Fruit fly (Drosophila melanogaster) whole organism, prepupa: ENCODE measurements around the gene CG43689.

Experiments used
- CG10631 ChIP-seq: fragments of 200-800 bp; sonication (Bioruptor generic); optimal IDR thresholded peaks from 2 replicates; lab custom pipeline; 2016; ENCODE audit warnings: missing biosample characterization, missing genetic modification characterization
- CG10669 ChIP-seq: fragments of 200-800 bp; sonication (Bioruptor generic); optimal IDR thresholded peaks from 3 replicates; lab custom pipeline; 2018; ENCODE audit warnings: missing biosample characterization, mild to moderate bottlenecking, missing genetic modification characterization, moderate library complexity
- CG11294 ChIP-seq: fragments of 200-800 bp; sonication (Bioruptor generic); IDR thresholded peaks from 2 replicates; pipeline ENCODE4 v1.3.6; 2022; ENCODE audit warnings: missing biosample characterization, missing genetic modification characterization
- CG11902 ChIP-seq: fragments of 200-800 bp; sonication (Bioruptor generic); optimal IDR thresholded peaks from 3 replicates; lab custom pipeline; 2016; ENCODE audit warnings: missing biosample characterization, missing genetic modification characterization
- CG3032 ChIP-seq: fragments of 200-800 bp; optimal IDR thresholded peaks from 2 replicates; lab custom pipeline; 2019; ENCODE audit warnings: missing biosample characterization, mild to moderate bottlenecking, missing genetic modification characterization, moderate library complexity
- CG31627 ChIP-seq: fragments of 200-800 bp; sonication (Bioruptor generic); optimal IDR thresholded peaks from 3 replicates; lab custom pipeline; 2016; ENCODE audit warnings: missing biosample characterization, missing genetic modification characterization
- CG32006 ChIP-seq: fragments of 200-800 bp; sonication (Bioruptor generic); optimal IDR thresholded peaks from 3 replicates; lab custom pipeline; 2017; ENCODE audit warnings: missing biosample characterization, mild to moderate bottlenecking, missing genetic modification characterization
- CG3919 ChIP-seq: fragments of 200-800 bp; sonication (Bioruptor generic); optimal IDR thresholded peaks from 3 replicates; lab custom pipeline; 2016; ENCODE audit warnings: missing biosample characterization, missing genetic modification characterization
- CG4318 ChIP-seq: fragments of 200-800 bp; sonication (Bioruptor generic); optimal IDR thresholded peaks from 3 replicates; lab custom pipeline; 2017; ENCODE audit warnings: missing biosample characterization, mild to moderate bottlenecking, missing genetic modification characterization
- CG6276 ChIP-seq: fragments of 200-800 bp; sonication (Bioruptor generic); optimal IDR thresholded peaks from 2 replicates; lab custom pipeline; 2017; ENCODE audit warnings: missing biosample characterization, mild to moderate bottlenecking, missing genetic modification characterization
- CG6792 ChIP-seq: fragments of 200-800 bp; sonication (Bioruptor generic); optimal IDR thresholded peaks from 3 replicates; lab custom pipeline; 2016; ENCODE audit warnings: missing biosample characterization, missing genetic modification characterization
- CG6854 ChIP-seq: fragments of 200-800 bp; sonication (Bioruptor generic); optimal IDR thresholded peaks from 2 replicates; lab custom pipeline; 2017; ENCODE audit warnings: missing biosample characterization, mild to moderate bottlenecking, missing genetic modification characterization
- CG7368 ChIP-seq: fragments of 200-800 bp; sonication (Bioruptor generic); optimal IDR thresholded peaks from 3 replicates; lab custom pipeline; 2016; ENCODE audit warnings: missing biosample characterization, missing genetic modification characterization
- CG8319 ChIP-seq: fragments of 200-800 bp; sonication (Bioruptor generic); optimal IDR thresholded peaks from 3 replicates; lab custom pipeline; 2016; ENCODE audit warnings: missing biosample characterization, missing genetic modification characterization
- CG8632 ChIP-seq: fragments of 200-800 bp; sonication (Bioruptor generic); optimal IDR thresholded peaks from 3 replicates; lab custom pipeline; 2016; ENCODE audit warnings: missing biosample characterization, missing genetic modification characterization
- CG9139 ChIP-seq: fragments of 200-800 bp; sonication (Bioruptor generic); optimal IDR thresholded peaks from 3 replicates; lab custom pipeline; 2017; ENCODE audit warnings: missing biosample characterization, mild to moderate bottlenecking, missing genetic modification characterization
- Eip75B ChIP-seq: fragments of 200-800 bp; sonication (Bioruptor generic); optimal IDR thresholded peaks from 3 replicates; lab custom pipeline; 2016; ENCODE audit warnings: missing biosample characterization, missing genetic modification characterization
- Eip78C ChIP-seq: fragments of 200-800 bp; sonication (Bioruptor generic); peaks from one replicate; lab custom pipeline; 2016; ENCODE audit warnings: missing biosample characterization, missing genetic modification characterization
- Ets21C ChIP-seq: fragments of 200-800 bp; sonication (Bioruptor generic); optimal IDR thresholded peaks from 3 replicates; lab custom pipeline; 2016; ENCODE audit warnings: missing biosample characterization, missing genetic modification characterization
- Gug ChIP-seq: fragments of 200-800 bp; sonication (Bioruptor generic); IDR thresholded peaks from 2 replicates; pipeline ENCODE4 v1.3.6; 2022; ENCODE audit warnings: missing biosample characterization, missing genetic modification characterization
- Hr38 ChIP-seq: sonication (Bioruptor generic); optimal IDR thresholded peaks from 2 replicates; lab custom pipeline; 2016; ENCODE audit warnings: missing biosample characterization, missing genetic modification characterization
- Hr39 ChIP-seq: fragments of 200-800 bp; sonication (Bioruptor generic); optimal IDR thresholded peaks from 2 replicates; lab custom pipeline; 2016; ENCODE audit warnings: missing biosample characterization, missing genetic modification characterization
- Met ChIP-seq: fragments of 200-800 bp; sonication (Bioruptor generic); optimal IDR thresholded peaks from 3 replicates; lab custom pipeline; 2016; ENCODE audit warnings: missing biosample characterization, missing genetic modification characterization
- OdsH ChIP-seq: fragments of 200-800 bp; sonication (Bioruptor generic); optimal IDR thresholded peaks from 3 replicates; lab custom pipeline; 2016; ENCODE audit warnings: missing biosample characterization, missing genetic modification characterization
- Sox14 ChIP-seq: fragments of 200-800 bp; sonication (Bioruptor generic); optimal IDR thresholded peaks from 3 replicates; lab custom pipeline; 2016; ENCODE audit warnings: missing biosample characterization, missing genetic modification characterization
- Sox15 ChIP-seq: fragments of 200-800 bp; sonication (Bioruptor generic); optimal IDR thresholded peaks from 3 replicates; lab custom pipeline; 2016; ENCODE audit warnings: missing biosample characterization, missing genetic modification characterization
- achi ChIP-seq: fragments of 200-800 bp; sonication (Bioruptor generic); optimal IDR thresholded peaks from 3 replicates; lab custom pipeline; 2016; ENCODE audit warnings: missing biosample characterization, missing genetic modification characterization
- acj6 ChIP-seq: fragments of 200-800 bp; sonication (Bioruptor generic); optimal IDR thresholded peaks from 3 replicates; lab custom pipeline; 2016; ENCODE audit warnings: missing biosample characterization, missing genetic modification characterization
- cyc ChIP-seq: fragments of 200-800 bp; sonication (Bioruptor generic); optimal IDR thresholded peaks from 3 replicates; lab custom pipeline; 2016; ENCODE audit warnings: missing biosample characterization, missing genetic modification characterization
- dsx ChIP-seq: fragments of 200-800 bp; optimal IDR thresholded peaks from 3 replicates; lab custom pipeline; 2019; ENCODE audit warnings: missing biosample characterization, mild to moderate bottlenecking, missing genetic modification characterization, moderate library complexity; ENCODE audit not compliant: poor library complexity, severe bottlenecking
- esn ChIP-seq: fragments of 200-800 bp; sonication (Bioruptor generic); optimal IDR thresholded peaks from 2 replicates; lab custom pipeline; 2016; ENCODE audit warnings: missing biosample characterization, mild to moderate bottlenecking, missing genetic modification characterization, moderate library complexity
- fd85E ChIP-seq: fragments of 200-800 bp; sonication (Bioruptor generic); optimal IDR thresholded peaks from 3 replicates; lab custom pipeline; 2016; ENCODE audit warnings: missing biosample characterization, missing genetic modification characterization
- fkh ChIP-seq: fragments of 200-800 bp; sonication (Bioruptor generic); optimal IDR thresholded peaks from 3 replicates; lab custom pipeline; 2017; ENCODE audit warnings: missing biosample characterization, mild to moderate bottlenecking, missing genetic modification characterization, moderate library complexity
- lz ChIP-seq: fragments of 200-800 bp; sonication (Bioruptor generic); optimal IDR thresholded peaks from 3 replicates; lab custom pipeline; 2016; ENCODE audit warnings: missing biosample characterization, missing genetic modification characterization
- pdm3 ChIP-seq: fragments of 200-800 bp; sonication (Bioruptor generic); optimal IDR thresholded peaks from 3 replicates; lab custom pipeline; 2016; ENCODE audit warnings: missing biosample characterization, missing genetic modification characterization
- ss ChIP-seq, 2 experiments: fragments of 200-800 bp; sonication (Bioruptor generic); optimal IDR thresholded peaks; 2 replicates in 1 of 2; 3 replicates in 1 of 2; lab custom pipeline; 2017 to 2018; ENCODE audit warnings: mild to moderate bottlenecking in 2 of 2, missing biosample characterization in 2 of 2, missing genetic modification characterization in 2 of 2, moderate library complexity in 1 of 2
- svp ChIP-seq: fragments of 200-800 bp; sonication (Bioruptor generic); peaks from one replicate; lab custom pipeline; 2016; ENCODE audit warnings: missing biosample characterization, missing genetic modification characterization
- topi ChIP-seq: fragments of 200-800 bp; sonication (Bioruptor generic); optimal IDR thresholded peaks from 3 replicates; lab custom pipeline; 2016; ENCODE audit warnings: missing biosample characterization, missing genetic modification characterization
- vri ChIP-seq: fragments of 200-800 bp; sonication (Bioruptor generic); optimal IDR thresholded peaks from 3 replicates; lab custom pipeline; 2016; ENCODE audit warnings: missing biosample characterization, mild to moderate bottlenecking, missing genetic modification characterization

Gene CG43689

dm6 chrX:4108612-4109173 lies 33.1 kb downstream of the CG43689 start:
- no peak for TF ChIP-seq topi (GFP tag; lab: Kevin White, UChicago)
- TF ChIP-seq Ets21C (GFP tag; lab: Kevin White, UChicago): no peak
- peak; percentile 32 for TF ChIP-seq dsx (GFP tag; lab: Kevin White, UChicago)
- peak; percentile 72 for TF ChIP-seq svp (GFP tag; lab: Kevin White, UChicago)
- peak; percentile 46 for TF ChIP-seq Eip78C (GFP tag; lab: Kevin White, UChicago)
- peak; percentile 53 for TF ChIP-seq Sox14 (GFP tag; lab: Kevin White, UChicago)
- no peak for TF ChIP-seq CG9139
- peak; percentile 4 for TF ChIP-seq Eip75B (GFP tag; lab: Kevin White, UChicago)
- TF ChIP-seq Gug: no peak
- TF ChIP-seq Met (GFP tag; lab: Kevin White, UChicago): peak; percentile 11
- TF ChIP-seq CG10631 (GFP tag; lab: Kevin White, UChicago): no peak
- TF ChIP-seq Hr38: no peak
- no peak for TF ChIP-seq CG6276 (GFP tag; lab: Kevin White, UChicago)
- TF ChIP-seq CG3032 (tag; lab: Kevin White, UChicago): no peak
- peak; percentile 26 to 45 for TF ChIP-seq ss (GFP tag; optimal IDR thresholded peaks at IDR 0.05; lab: Kevin White, UChicago)
- TF ChIP-seq vri (GFP tag; lab: Kevin White, UChicago): peak; percentile 38
- TF ChIP-seq CG7368 (GFP tag; lab: Kevin White, UChicago): no peak

dm6 chrX:4113698-4114216 lies 38.2 kb downstream of the CG43689 start, which contains the start of the genes dgt4 and Nsun2:
TSS of gene dgt4 (plus strand) at chrX:4113701.
TSS of gene Nsun2 (minus strand) at chrX:4113734.
- TF ChIP-seq Eip75B (GFP tag; lab: Kevin White, UChicago) (peak; percentile 31), cyc (GFP tag; lab: Kevin White, UChicago) (peak; percentile 29), CG8319 (GFP tag; lab: Kevin White, UChicago) (no peak), fd85E (GFP tag; lab: Kevin White, UChicago) (no peak), esn (GFP tag; lab: Kevin White, UChicago) (peak; percentile 45), CG11294 (no peak), achi (peak; percentile 32), CG4318 (GFP tag; lab: Kevin White, UChicago) (no peak), CG6854 (GFP tag; lab: Kevin White, UChicago) (no peak), Sox15 (GFP tag; lab: Kevin White, UChicago) (no peak), Eip78C (GFP tag; lab: Kevin White, UChicago) (peak; percentile 80), CG6792 (no peak), CG11902 (peak; percentile 4), acj6 (GFP tag; lab: Kevin White, UChicago) (peak; percentile 28), Sox14 (GFP tag; lab: Kevin White, UChicago) (peak; percentile 10), Ets21C (GFP tag; lab: Kevin White, UChicago) (peak; percentile 35), Met (GFP tag; lab: Kevin White, UChicago) (peak; percentile 45), pdm3 (GFP tag; lab: Kevin White, UChicago) (peak; percentile 40), fkh (GFP tag; lab: Kevin White, UChicago) (peak; percentile 7), lz (GFP tag; lab: Kevin White, UChicago) (peak; percentile 45), topi (GFP tag; lab: Kevin White, UChicago) (peak; percentile 27), svp (GFP tag; lab: Kevin White, UChicago) (peak; percentile 16), CG31627 (GFP tag; lab: Kevin White, UChicago) (peak; percentile 36), OdsH (GFP tag; lab: Kevin White, UChicago) (peak; percentile 42), CG10631 (GFP tag; lab: Kevin White, UChicago) (peak; percentile 36), CG10669 (GFP tag; lab: Kevin White, UChicago) (no peak), CG3919 (GFP tag; lab: Kevin White, UChicago) (peak; percentile 15), CG8632 (peak; percentile 12), dsx (GFP tag; lab: Kevin White, UChicago) (no peak), Hr39 (GFP tag; lab: Kevin White, UChicago) (peak; percentile 55), CG32006 (GFP tag; lab: Kevin White, UChicago) (peak; percentile 15)
